Worm (Caenorhabditis elegans): ENCODE measurements around the gene npr-16.
A peak's percentile ranks its signal among the peaks of the same experiment; 100 is the strongest.

The npr-16 gene

ce11 chrX:3555930-3556329, 37.3 kb downstream of the npr-16 start:
- no peak for TF ChIP-seq madf-8 (GFP tag; conservative IDR thresholded peaks at IDR 0.05)
- no peak for TF ChIP-seq die-1 (tag; optimal IDR thresholded peaks at IDR 0.05)
- no peak for TF ChIP-seq ceh-79 (tag; optimal IDR thresholded peaks at IDR 0.05)
- TF ChIP-seq sptf-2 (GFP tag; optimal IDR thresholded peaks at IDR 0.05), result no peak
- TF ChIP-seq K11D2.4 (GFP tag; IDR thresholded peaks at IDR 0.05), result no peak
- no peak for TF ChIP-seq ama-1 (optimal IDR thresholded peaks at IDR 0.05)
- TF ChIP-seq ama-1 (GFP tag; optimal IDR thresholded peaks at IDR 0.05), result no peak
- no peak for TF ChIP-seq F57A8.1 (GFP tag; optimal IDR thresholded peaks at IDR 0.05)
- no peak for TF ChIP-seq repo-1 (tag; optimal IDR thresholded peaks at IDR 0.05)
- no peak for TF ChIP-seq hrde-1 (tag; optimal IDR thresholded peaks at IDR 0.05; ENCODE audit: borderline replicate concordance)
- no peak for TF ChIP-seq lsl-1 (GFP tag; optimal IDR thresholded peaks at IDR 0.05)
- no peak for TF ChIP-seq nhr-27 (tag; optimal IDR thresholded peaks at IDR 0.05)
- TF ChIP-seq sea-2 (GFP tag; IDR thresholded peaks at IDR 0.05), result no peak
- TF ChIP-seq him-1 (tag; optimal IDR thresholded peaks at IDR 0.05), result no peak
- TF ChIP-seq gei-17 (GFP tag; optimal IDR thresholded peaks at IDR 0.05), result no peak
- TF ChIP-seq attf-6 (GFP tag; IDR thresholded peaks at IDR 0.05), result no peak
- peak; percentile 76 for TF ChIP-seq nhr-80 (tag; optimal IDR thresholded peaks at IDR 0.05)
- 0 out of 2 replicates have a peak, but pooled peaks have one; percentile 1 for TF ChIP-seq Y53G8AR.9 (GFP tag; conservative IDR thresholded peaks at IDR 0.05)
- TF ChIP-seq bed-2 (GFP tag; IDR thresholded peaks at IDR 0.05), result no peak
- TF ChIP-seq B0261.1 (tag; optimal IDR thresholded peaks at IDR 0.05), result no peak
- no peak for TF ChIP-seq ztf-6 (GFP tag; IDR thresholded peaks at IDR 0.05)
- TF ChIP-seq dox-1 (GFP tag; IDR thresholded peaks at IDR 0.05), result 0 out of 2 replicates have a peak, but pooled peaks have one; percentile 11

ce11 chrX:3563903-3564302, 45.3 kb downstream of the npr-16 start, which contains the start of gene vit-4:
vit-4 (minus strand) TSS chrX:3563965.
- TF ChIP-seq let-607 (tag; optimal IDR thresholded peaks at IDR 0.05) (peak in 1 of 2 experiments; percentile 26), nhr-80 (tag; optimal IDR thresholded peaks at IDR 0.05) (peak; percentile 71), attf-3 (GFP tag; conservative IDR thresholded peaks at IDR 0.05) (no peak), ceh-27 (GFP tag; optimal IDR thresholded peaks at IDR 0.05) (no peak), F33H1.4 (GFP tag; IDR thresholded peaks at IDR 0.05) (no peak), nhr-27 (tag; optimal IDR thresholded peaks at IDR 0.05) (no peak), nfyb-1 (GFP tag; IDR thresholded peaks at IDR 0.05) (no peak)

ce11 chrX:3566856-3567255, 48.3 kb downstream of the npr-16 start:
- TF ChIP-seq dpl-1 (GFP tag; optimal IDR thresholded peaks at IDR 0.05) (no peak), tbp1 (GFP tag; optimal IDR thresholded peaks at IDR 0.05) (no peak), Y53G8AR.9 (GFP tag; conservative IDR thresholded peaks at IDR 0.05) (peak; percentile 91), ztf-3 (GFP tag; optimal IDR thresholded peaks at IDR 0.05) (peak; percentile 39), akir-1 (GFP tag; optimal IDR thresholded peaks at IDR 0.05) (no peak), B0336.3 (GFP tag; IDR thresholded peaks at IDR 0.05) (peak; percentile 42; the same call in 1 of the 2 replicates), xnd-1 (tag; optimal IDR thresholded peaks at IDR 0.05) (no peak), rcor-1 (GFP tag; IDR thresholded peaks at IDR 0.05) (no peak), C17E4.6 (GFP tag; IDR thresholded peaks at IDR 0.05) (no peak), atf-7 (tag; optimal IDR thresholded peaks at IDR 0.05) (peak; percentile 80), nhr-179 (tag; optimal IDR thresholded peaks at IDR 0.05) (no peak), nfyb-1 (GFP tag; IDR thresholded peaks at IDR 0.05) (0 out of 2 replicates have a peak, but pooled peaks have one; percentile 11), K11D2.4 (GFP tag; IDR thresholded peaks at IDR 0.05) (no peak), repo-1 (tag; optimal IDR thresholded peaks at IDR 0.05) (peak; percentile 37), ceh-100 (GFP tag; IDR thresholded peaks at IDR 0.05) (no peak), F57A8.1 (GFP tag; optimal IDR thresholded peaks at IDR 0.05) (no peak), fkh-3 (tag; optimal IDR thresholded peaks at IDR 0.05) (no peak), Y56A3A.18 (GFP tag; IDR thresholded peaks at IDR 0.05) (peak; percentile 78), pbrm-1 (GFP tag; IDR thresholded peaks at IDR 0.05) (0 out of 2 replicates have a peak, but pooled peaks have one; percentile 14), madf-10 (tag; optimal IDR thresholded peaks at IDR 0.05) (peak; percentile 28), F10E7.11 (tag; optimal IDR thresholded peaks at IDR 0.05) (no peak), cebp-1 (GFP tag; IDR thresholded peaks at IDR 0.05) (no peak), cebp-1 (tag; optimal IDR thresholded peaks at IDR 0.05) (no peak), nhr-90 (tag; optimal IDR thresholded peaks at IDR 0.05) (peak; percentile 30), tlf-1 (GFP tag; optimal IDR thresholded peaks at IDR 0.05) (peak; percentile 28), ceh-27 (GFP tag; optimal IDR thresholded peaks at IDR 0.05) (no peak)

Data from whole organism, young adult.